Worm (Caenorhabditis elegans): Measurements from ENCODE around the gene F44E5.2.

Gene F44E5.2

DNA sequence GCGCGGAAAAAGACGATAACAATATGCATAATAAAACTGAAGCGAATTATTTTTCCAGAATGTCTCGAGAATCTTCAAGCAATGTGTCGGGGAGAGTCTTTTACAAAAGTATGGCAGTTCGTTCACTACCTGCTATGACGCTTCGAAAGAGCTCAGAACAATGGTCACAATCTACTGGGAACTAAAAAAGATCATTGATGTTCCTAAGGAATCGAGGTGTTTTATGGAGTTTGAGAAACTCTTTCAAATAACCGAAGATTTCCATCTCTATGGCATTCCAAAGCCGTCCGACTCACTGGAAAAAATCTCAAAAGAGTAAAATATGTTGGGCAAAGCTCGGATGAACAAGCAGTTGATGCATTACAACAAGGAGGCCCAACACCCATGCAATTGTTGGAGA lies 5.8 kb downstream of the F44E5.2 start, which contains the start of gene F44E5.15:
TSS of gene F44E5.15 (plus strand) at position 301 of the 400 bp plus-strand sequence.
- TF ChIP-seq nhr-76 (tag; optimal IDR thresholded peaks at IDR 0.05) (no peak), fkh-2 (tag; optimal IDR thresholded peaks at IDR 0.05) (no peak), aly-2 (tag; optimal IDR thresholded peaks at IDR 0.05) (no peak), nhr-43 (tag; optimal IDR thresholded peaks at IDR 0.05; ENCODE audit: poor library complexity, severe bottlenecking) (no peak), R02D3.7 (tag; optimal IDR thresholded peaks at IDR 0.05) (no peak), pqm-1 (tag; optimal IDR thresholded peaks at IDR 0.05) (no peak), ceh-9 (tag; optimal IDR thresholded peaks at IDR 0.05) (no peak), nhr-25 (tag; optimal IDR thresholded peaks at IDR 0.05) (no peak), ztf-4 (tag; optimal IDR thresholded peaks at IDR 0.05) (no peak), egl-5 (tag; optimal IDR thresholded peaks at IDR 0.05) (no peak), unc-39 (tag; optimal IDR thresholded peaks at IDR 0.05) (no peak), egl-27 (tag; optimal IDR thresholded peaks at IDR 0.05) (no peak), unc-62 (GFP tag; optimal IDR thresholded peaks at IDR 0.05) (no peak), nfya-1 (tag; optimal IDR thresholded peaks at IDR 0.05; ENCODE audit: insufficient read depth) (no peak)

DNA sequence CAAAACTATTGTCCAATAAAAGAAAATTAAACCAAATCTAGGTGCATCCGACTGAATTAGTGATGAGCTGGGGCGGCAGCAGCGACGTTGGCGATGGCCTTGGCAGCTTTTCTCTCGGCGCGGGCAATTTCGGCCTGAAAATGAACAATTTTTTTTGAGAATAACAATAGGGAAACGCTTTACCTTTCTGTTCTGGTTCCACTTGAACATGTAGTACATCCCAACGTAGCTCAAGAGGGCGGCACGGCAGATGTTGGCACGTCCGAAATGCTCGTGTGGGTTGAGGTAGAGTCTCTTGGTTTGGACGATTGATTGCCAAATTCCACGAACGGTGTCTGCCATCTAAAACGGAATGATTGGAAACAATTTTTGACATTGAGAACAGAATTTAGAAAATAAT lies 7.6 kb downstream of the F44E5.2 start, which contains the start of gene F44E5.1:
TSS of gene F44E5.1 (minus strand) at position 342 of the 400 bp plus-strand sequence.
- TF ChIP-seq ZK546.5 (tag; optimal IDR thresholded peaks at IDR 0.05) (no peak), nhr-237 (tag; optimal IDR thresholded peaks at IDR 0.05) (no peak), ama-1 (optimal IDR thresholded peaks at IDR 0.05) (no peak), pqm-1 (tag; optimal IDR thresholded peaks at IDR 0.05) (no peak), hmg-11 (tag; optimal IDR thresholded peaks at IDR 0.05) (no peak), ceh-28 (tag; optimal IDR thresholded peaks at IDR 0.05) (no peak), fkh-2 (tag; optimal IDR thresholded peaks at IDR 0.05) (no peak), aly-2 (tag; optimal IDR thresholded peaks at IDR 0.05) (no peak), nhr-77 (tag; optimal IDR thresholded peaks at IDR 0.05) (no peak), pha-4 (tag; optimal IDR thresholded peaks at IDR 0.05) (no peak), elt-1 (tag; optimal IDR thresholded peaks at IDR 0.05) (no peak), ceh-82 (tag; optimal IDR thresholded peaks at IDR 0.05) (no peak), jun-1 (tag; optimal IDR thresholded peaks at IDR 0.05) (no peak), nhr-67 (tag; optimal IDR thresholded peaks at IDR 0.05) (no peak), tbx-2 (tag; optimal IDR thresholded peaks at IDR 0.05) (no peak), nhr-11 (tag; optimal IDR thresholded peaks at IDR 0.05) (no peak), elt-3 (tag; optimal IDR thresholded peaks at IDR 0.05) (no peak), skn-1 (tag; optimal IDR thresholded peaks at IDR 0.05) (no peak), lin-39 (tag; optimal IDR thresholded peaks at IDR 0.05) (no peak), ztf-11 (tag; optimal IDR thresholded peaks at IDR 0.05) (no peak)

DNA sequence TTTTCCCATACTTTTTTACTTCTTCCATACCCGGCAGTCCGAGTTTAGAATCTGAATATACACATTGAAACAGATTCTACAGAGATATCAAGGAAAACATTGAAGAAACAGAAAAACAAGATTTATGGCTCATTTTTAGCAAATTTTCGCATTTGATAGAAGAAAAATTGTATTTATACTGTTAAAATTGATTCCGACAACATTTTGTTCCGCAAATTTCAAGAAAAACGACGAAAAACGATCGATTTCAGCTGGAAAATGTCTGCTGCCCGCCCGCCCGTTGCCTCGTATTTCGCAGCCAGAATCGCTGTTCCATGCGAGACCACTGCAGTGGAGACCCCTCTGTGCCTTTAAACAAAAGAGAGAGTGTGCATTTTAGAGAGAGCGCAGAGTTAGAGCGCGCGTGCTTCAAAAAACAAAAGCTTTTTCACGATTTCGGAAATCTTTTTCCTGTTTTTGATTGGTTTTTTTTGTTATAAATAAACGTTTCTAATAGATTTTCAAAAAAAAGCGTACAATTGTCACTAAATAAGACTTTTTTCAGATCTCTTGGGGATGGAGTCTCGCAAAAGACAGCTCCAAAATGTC lies 11.4 kb downstream of the F44E5.2 start, which contains the start of the genes patr-1 and dna-2:
TSS of gene patr-1 (minus strand) at position 51 of the 588 bp plus-strand sequence.
TSS of gene dna-2 (plus strand) at position 538 of the 588 bp plus-strand sequence.
- TF ChIP-seq fos-1 (tag; optimal IDR thresholded peaks at IDR 0.05) (no peak), eor-1 (tag; optimal IDR thresholded peaks at IDR 0.05) (no peak), ZK546.5 (tag; optimal IDR thresholded peaks at IDR 0.05) (no peak), skn-1 (tag; optimal IDR thresholded peaks at IDR 0.05) (peak; percentile 45), mdl-1 (tag; optimal IDR thresholded peaks at IDR 0.05) (no peak), tbx-2 (tag; optimal IDR thresholded peaks at IDR 0.05) (no peak), egl-5 (tag; optimal IDR thresholded peaks at IDR 0.05) (peak; percentile 5), lin-39 (tag; optimal IDR thresholded peaks at IDR 0.05) (peak; percentile 24), hmg-11 (tag; optimal IDR thresholded peaks at IDR 0.05) (peak; percentile 36), pqm-1 (tag; optimal IDR thresholded peaks at IDR 0.05) (no peak), lin-15B (tag; optimal IDR thresholded peaks at IDR 0.05) (peak; percentile 78), nhr-237 (tag; optimal IDR thresholded peaks at IDR 0.05) (no peak), R02D3.7 (tag; optimal IDR thresholded peaks at IDR 0.05) (peak; percentile 43), unc-62 (GFP tag; optimal IDR thresholded peaks at IDR 0.05) (no peak), egl-27 (tag; optimal IDR thresholded peaks at IDR 0.05) (no peak), elt-1 (tag; optimal IDR thresholded peaks at IDR 0.05) (no peak), ceh-9 (tag; optimal IDR thresholded peaks at IDR 0.05) (no peak), elt-2 (tag; optimal IDR thresholded peaks at IDR 0.05) (peak; percentile 31), mml-1 (tag; optimal IDR thresholded peaks at IDR 0.05) (no peak), ceh-28 (tag; optimal IDR thresholded peaks at IDR 0.05) (no peak), zag-1 (tag; optimal IDR thresholded peaks at IDR 0.05) (no peak), nhr-12 (tag; optimal IDR thresholded peaks at IDR 0.05) (no peak), nfya-1 (tag; optimal IDR thresholded peaks at IDR 0.05; ENCODE audit: insufficient read depth) (peak; percentile 85), ama-1 (optimal IDR thresholded peaks at IDR 0.05) (no peak), pha-4 (tag; optimal IDR thresholded peaks at IDR 0.05) (peak; percentile 77), sea-2 (GFP tag; optimal IDR thresholded peaks at IDR 0.05) (no peak), lsy-12 (tag; optimal IDR thresholded peaks at IDR 0.05) (no peak), nhr-25 (tag; optimal IDR thresholded peaks at IDR 0.05) (peak; percentile 49), unc-39 (tag; optimal IDR thresholded peaks at IDR 0.05) (no peak), aly-2 (tag; optimal IDR thresholded peaks at IDR 0.05) (no peak), nhr-43 (tag; optimal IDR thresholded peaks at IDR 0.05; ENCODE audit: poor library complexity, severe bottlenecking) (peak; percentile 19), ceh-16 (tag; optimal IDR thresholded peaks at IDR 0.05) (no peak), ztf-11 (tag; optimal IDR thresholded peaks at IDR 0.05) (no peak), nhr-11 (tag; optimal IDR thresholded peaks at IDR 0.05) (no peak), ztf-4 (tag; optimal IDR thresholded peaks at IDR 0.05) (no peak), elt-3 (tag; optimal IDR thresholded peaks at IDR 0.05) (no peak), ceh-82 (tag; optimal IDR thresholded peaks at IDR 0.05) (no peak), daf-12 (tag; optimal IDR thresholded peaks at IDR 0.05) (no peak), nhr-23 (tag; optimal IDR thresholded peaks at IDR 0.05) (peak; percentile 48), jun-1 (tag; optimal IDR thresholded peaks at IDR 0.05) (no peak), nhr-67 (tag; optimal IDR thresholded peaks at IDR 0.05) (no peak), snpc-4 (tag; optimal IDR thresholded peaks at IDR 0.05) (no peak)

All from whole organism, L3 larva.